Worm (Caenorhabditis elegans) whole organism, midembryonic: ENCODE results near the gene twk-36.

Source experiments
- cog-1 ChIP-seq: sonication (generic microtip); optimal IDR thresholded peaks from 2 replicates; lab custom pipeline; 2016; ENCODE audit warnings: missing genetic modification characterization, missing compliant biosample characterization
- flt-1 ChIP-seq: fragments of 200-800 bp; sonication (Bioruptor generic); IDR thresholded peaks from 2 replicates; pipeline ENCODE4 v1.3.6; 2022; ENCODE audit warnings: missing genetic modification characterization, missing compliant biosample characterization
- klf-2 ChIP-seq: fragments of 200-800 bp; sonication (Bioruptor generic); conservative IDR thresholded peaks from 2 replicates; pipeline ENCODE4 v1.3.6; 2022; ENCODE audit warnings: missing genetic modification reagents, missing genetic modification characterization, missing compliant biosample characterization
- med-1 ChIP-seq: sonication (generic microtip); optimal IDR thresholded peaks from 2 replicates; lab custom pipeline; 2017; ENCODE audit warnings: missing genetic modification characterization, mild to moderate bottlenecking, missing compliant biosample characterization, antibody characterized with exemption, missing genetic modification reagents; ENCODE audit not compliant: insufficient read depth
- ref-1 ChIP-seq: fragments of 200-800 bp; sonication (Bioruptor generic); conservative IDR thresholded peaks from 2 replicates; pipeline ENCODE4 v1.3.6; 2022; ENCODE audit warnings: missing genetic modification reagents, missing genetic modification characterization, missing compliant biosample characterization

DNA sequence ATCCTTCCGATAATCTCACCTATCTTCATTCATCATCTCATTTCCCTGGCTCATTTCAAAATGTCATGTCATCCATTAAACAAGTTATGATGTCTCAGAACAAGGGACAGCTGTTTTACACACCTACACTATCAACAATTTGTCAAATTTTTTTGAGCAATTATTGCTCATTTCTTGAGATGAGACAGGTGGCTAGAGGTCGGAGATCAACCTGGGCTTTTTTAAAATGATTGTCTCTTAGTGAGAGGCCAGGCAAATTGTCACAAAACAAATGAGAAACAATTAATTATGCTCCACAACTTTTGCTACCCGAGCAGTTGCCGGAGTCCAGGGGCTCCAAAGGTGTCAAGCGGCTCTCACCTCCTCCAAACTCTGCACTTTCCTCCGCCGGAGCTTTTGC is 18.1 kb downstream of the twk-36 start:
- TF ChIP-seq med-1 (GFP tag; lab: Kevin White, UChicago) (no peak), flt-1 (GFP tag; lab: Robert Waterston, UW) (no peak), cog-1 (tag; lab: Kevin White, UChicago) (no peak), klf-2 (GFP tag; lab: Robert Waterston, UW) (no peak), ref-1 (GFP tag; lab: Robert Waterston, UW) (no peak)
